Fruit fly (Drosophila melanogaster): ENCODE data around the gene CG7131.

CG7131 gene

DNA sequence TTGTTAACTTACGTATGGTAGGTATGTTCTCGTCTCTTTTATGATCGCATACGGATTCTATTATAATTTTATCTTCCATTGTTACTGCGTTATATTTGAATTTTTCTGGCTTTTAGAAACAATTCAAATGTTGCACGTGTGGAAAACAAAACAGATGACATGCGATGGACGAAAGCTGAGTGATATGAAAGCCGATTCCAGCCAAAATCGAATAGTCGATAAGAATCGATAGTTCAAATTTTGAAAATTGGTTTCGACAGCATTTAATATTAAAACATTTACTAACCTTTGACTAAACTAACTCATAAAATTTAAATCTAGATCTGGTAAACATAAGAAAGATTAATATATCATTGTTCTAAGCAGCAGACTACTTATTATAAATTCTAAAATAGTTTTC, 13.0 kb upstream of the CG7131 start, which contains the start of gene Polr1E (continued):
- no peak for TF ChIP-seq pho (GFP tag; optimal IDR thresholded peaks at IDR 0.05)
- TF ChIP-seq fd3F (GFP tag; optimal IDR thresholded peaks at IDR 0.05): no peak
- no peak for TF ChIP-seq CG6272 (GFP tag; IDR thresholded peaks at IDR 0.05)
- TF ChIP-seq CG17361 (GFP tag; IDR thresholded peaks at IDR 0.05): no peak
- no peak for TF ChIP-seq rib (GFP tag; IDR thresholded peaks at IDR 0.05)
- no peak for TF ChIP-seq Atf3 (GFP tag; optimal IDR thresholded peaks at IDR 0.05)
- no peak for TF ChIP-seq CTCF (GFP tag; optimal IDR thresholded peaks at IDR 0.05)
- TF ChIP-seq bab2 (GFP tag; optimal IDR thresholded peaks at IDR 0.05): no peak
- TF ChIP-seq CG4328 (GFP tag; optimal IDR thresholded peaks at IDR 0.05): no peak
- no peak for TF ChIP-seq Blimp-1 (GFP tag; optimal IDR thresholded peaks at IDR 0.05)
- TF ChIP-seq corto (GFP tag; optimal IDR thresholded peaks at IDR 0.05): no peak
- TF ChIP-seq hb (GFP tag; IDR thresholded peaks at IDR 0.05; ENCODE audit: partially characterized antibody): no peak
- TF ChIP-seq crp (GFP tag; optimal IDR thresholded peaks at IDR 0.05): peak; percentile 66 to 96
- no peak for TF ChIP-seq CG3163 (GFP tag; optimal IDR thresholded peaks at IDR 0.05)
- TF ChIP-seq CG5953 (GFP tag; IDR thresholded peaks at IDR 0.05): no peak
- no peak for TF ChIP-seq CG7556 (GFP tag; optimal IDR thresholded peaks at IDR 0.05)
- TF ChIP-seq BtbVII (GFP tag; optimal IDR thresholded peaks at IDR 0.05): no peak
- TF ChIP-seq CG17359 (tag; optimal IDR thresholded peaks at IDR 0.05): no peak
- peak; percentile 98 for TF ChIP-seq cwo (GFP tag; optimal IDR thresholded peaks at IDR 0.05)
- TF ChIP-seq wdn (GFP tag; IDR thresholded peaks at IDR 0.05): no peak
- TF ChIP-seq HLH3B (GFP tag; IDR thresholded peaks at IDR 0.05): no peak
- TF ChIP-seq CG11504 (tag; optimal IDR thresholded peaks at IDR 0.05): peak; percentile 70
- no peak for TF ChIP-seq CG10959 (GFP tag; IDR thresholded peaks at IDR 0.05)
- TF ChIP-seq unc-4 (GFP tag; IDR thresholded peaks at IDR 0.05; ENCODE audit: partially characterized antibody): peak; percentile 62
- no peak for TF ChIP-seq sob (GFP tag; IDR thresholded peaks at IDR 0.05)
- TF ChIP-seq CG6654 (GFP tag; optimal IDR thresholded peaks at IDR 0.05): no peak
- TF ChIP-seq CG1832 (GFP tag; optimal IDR thresholded peaks at IDR 0.05): no peak
- no peak for TF ChIP-seq CG3281 (GFP tag; optimal IDR thresholded peaks at IDR 0.05)
- no peak for TF ChIP-seq CG8388 (GFP tag; optimal IDR thresholded peaks at IDR 0.05)
- no peak for TF ChIP-seq ac (GFP tag; optimal IDR thresholded peaks at IDR 0.05)
- no peak for TF ChIP-seq fu2 (GFP tag; optimal IDR thresholded peaks at IDR 0.05)
- TF ChIP-seq Xbp1 (GFP tag; optimal IDR thresholded peaks at IDR 0.05): peak; percentile 24
- no peak for TF ChIP-seq tna (GFP tag; IDR thresholded peaks at IDR 0.05; ENCODE audit: partially characterized antibody)
- TF ChIP-seq CG4617 (GFP tag; optimal IDR thresholded peaks at IDR 0.05; ENCODE audit: borderline replicate concordance): peak; percentile 46
- TF ChIP-seq knrl (GFP tag; IDR thresholded peaks at IDR 0.05; ENCODE audit: partially characterized antibody): peak; percentile 52; the same call in 2 of the 3 replicates
- TF ChIP-seq CG13424 (tag; optimal IDR thresholded peaks at IDR 0.05): no peak
- TF ChIP-seq CG10431 (GFP tag; optimal IDR thresholded peaks at IDR 0.05): no peak
- no peak for TF ChIP-seq danr (GFP tag; IDR thresholded peaks at IDR 0.05)
- no peak for TF ChIP-seq unpg (GFP tag; optimal IDR thresholded peaks at IDR 0.05)
- TF ChIP-seq D19B (GFP tag; optimal IDR thresholded peaks at IDR 0.05): no peak
- TF ChIP-seq kah (GFP tag; optimal IDR thresholded peaks at IDR 0.05): no peak
- TF ChIP-seq Tbp (GFP tag; optimal IDR thresholded peaks at IDR 0.05): no peak
- TF ChIP-seq zfh1 (GFP tag; IDR thresholded peaks at IDR 0.05): no peak
- no peak for TF ChIP-seq CG16779 (GFP tag; IDR thresholded peaks at IDR 0.05)
- TF ChIP-seq zen2 (GFP tag; IDR thresholded peaks at IDR 0.05; ENCODE audit: partially characterized antibody): peak; percentile 50; the same call in 1 of the 3 replicates
- no peak for TF ChIP-seq MTF-1 (GFP tag; optimal IDR thresholded peaks at IDR 0.05; ENCODE audit: borderline replicate concordance)
- TF ChIP-seq CG2712 (tag; optimal IDR thresholded peaks at IDR 0.05): peak; percentile 20
- TF ChIP-seq crol (GFP tag; IDR thresholded peaks at IDR 0.05): no peak
- peak; percentile 13 for TF ChIP-seq CG13624 (GFP tag; optimal IDR thresholded peaks at IDR 0.05)
- no peak for TF ChIP-seq CG16815 (GFP tag; optimal IDR thresholded peaks at IDR 0.05)
- TF ChIP-seq CG4707 (GFP tag; optimal IDR thresholded peaks at IDR 0.05): no peak

Data from whole organism, embryonic.